Worm (Caenorhabditis elegans) whole organism, young adult: ENCODE data around the gene B0034.5.

Experiments
- C06A6.2 ChIP-seq: fragments of 200-800 bp; sonication (Bioruptor generic); conservative IDR thresholded peaks from 2 replicates; pipeline ENCODE4 v1.3.6; 2022; ENCODE audit warnings: missing genetic modification characterization, missing compliant biosample characterization
- F10E7.11 ChIP-seq: sonication (generic microtip); optimal IDR thresholded peaks from 2 replicates; lab custom pipeline; 2017; ENCODE audit warnings: mild to moderate bottlenecking, missing genetic modification characterization, moderate library complexity, missing compliant biosample characterization
- F33H1.4 ChIP-seq: fragments of 200-800 bp; sonication (Bioruptor generic); IDR thresholded peaks from 2 replicates; pipeline ENCODE4 v1.3.6; 2022; ENCODE audit warnings: missing genetic modification reagents, missing genetic modification characterization, missing compliant biosample characterization
- F39B2.1 ChIP-seq: fragments of 200-800 bp; sonication (Bioruptor generic); IDR thresholded peaks from 2 replicates; pipeline ENCODE4 v1.3.6; 2022; ENCODE audit warnings: missing genetic modification reagents, missing genetic modification characterization, missing compliant biosample characterization
- F57A8.1 ChIP-seq: fragments of 200-800 bp; sonication (Bioruptor generic); optimal IDR thresholded peaks from 2 replicates; lab custom pipeline; 2018; ENCODE audit warnings: mild to moderate bottlenecking, missing genetic modification characterization, moderate library complexity, missing compliant biosample characterization
- F57C9.4 ChIP-seq: sonication (generic microtip); optimal IDR thresholded peaks from 2 replicates; lab custom pipeline; 2017; ENCODE audit warnings: mild to moderate bottlenecking, missing genetic modification characterization, missing compliant biosample characterization
- Y56A3A.18 ChIP-seq: fragments of 200-800 bp; sonication (Bioruptor generic); IDR thresholded peaks from 2 replicates; pipeline ENCODE4 v1.3.6; 2022; ENCODE audit warnings: missing genetic modification reagents, missing genetic modification characterization, missing compliant biosample characterization
- Y95B8A.8 ChIP-seq: fragments of 200-800 bp; sonication (Bioruptor generic); IDR thresholded peaks from 2 replicates; pipeline ENCODE4 v1.3.6; 2022; ENCODE audit warnings: missing genetic modification reagents, missing genetic modification characterization, missing compliant biosample characterization
- athp-1 ChIP-seq: sonication (generic microtip); optimal IDR thresholded peaks from 2 replicates; lab custom pipeline; 2017; ENCODE audit warnings: mild to moderate bottlenecking, missing genetic modification characterization, missing compliant biosample characterization
- attf-5 ChIP-seq: fragments of 200-800 bp; sonication (Bioruptor generic); optimal IDR thresholded peaks from 2 replicates; lab custom pipeline; 2018; ENCODE audit warnings: mild to moderate bottlenecking, missing genetic modification characterization, missing compliant biosample characterization
- cebp-1 ChIP-seq, 2 experiments: fragments of 200-800 bp in 1 of 2; sonication (Bioruptor generic) in 1 of 2; sonication (generic microtip) in 1 of 2; IDR thresholded peaks in 1 of 2; optimal IDR thresholded peaks in 1 of 2; 2 replicates each; pipeline versions ENCODE4 v1.3.6 to Lab custom; 2017 to 2022; ENCODE audit warnings: missing compliant biosample characterization in 2 of 2, missing genetic modification characterization in 2 of 2, mild to moderate bottlenecking in 1 of 2, missing genetic modification reagents in 1 of 2, moderate library complexity in 1 of 2
- ceh-40 ChIP-seq: fragments of 200-800 bp; sonication (Bioruptor generic); IDR thresholded peaks from 2 replicates; pipeline ENCODE4 v1.3.6; 2022; ENCODE audit warnings: missing genetic modification characterization, missing compliant biosample characterization
- ceh-58 ChIP-seq: fragments of 200-800 bp; sonication (Bioruptor generic); IDR thresholded peaks from 2 replicates; pipeline ENCODE4 v1.3.6; 2022; ENCODE audit warnings: missing genetic modification characterization, missing compliant biosample characterization
- ceh-91 ChIP-seq: fragments of 200-800 bp; sonication (Bioruptor generic); IDR thresholded peaks from 2 replicates; pipeline ENCODE4 v1.3.6; 2022; ENCODE audit warnings: missing genetic modification reagents, missing genetic modification characterization, missing compliant biosample characterization
- dox-1 ChIP-seq: fragments of 200-800 bp; sonication (Bioruptor generic); IDR thresholded peaks from 2 replicates; pipeline ENCODE4 v1.3.6; 2022; ENCODE audit warnings: missing genetic modification reagents, missing genetic modification characterization, missing compliant biosample characterization
- efl-1 ChIP-seq: fragments of 150-350 bp; optimal IDR thresholded peaks from 2 replicates; lab custom pipeline; 2014; ENCODE audit warnings: missing biosample characterization, missing genetic modification reagents, missing genetic modification characterization
- hlh-26 ChIP-seq: fragments of 200-800 bp; sonication (Bioruptor generic); conservative IDR thresholded peaks from 2 replicates; pipeline ENCODE4 v1.3.6; 2022; ENCODE audit warnings: missing genetic modification reagents, missing genetic modification characterization, missing compliant biosample characterization
- hmg-1.2 ChIP-seq: fragments of 200-800 bp; sonication (Bioruptor generic); IDR thresholded peaks from 2 replicates; pipeline ENCODE4 v1.3.6; 2022; ENCODE audit warnings: missing genetic modification reagents, missing genetic modification characterization, missing compliant biosample characterization
- hrde-1 ChIP-seq: sonication (generic microtip); optimal IDR thresholded peaks from 2 replicates; lab custom pipeline; 2016; ENCODE audit warnings: missing genetic modification characterization, mild to moderate bottlenecking, missing compliant biosample characterization, moderate library complexity, missing genotype, missing genetic modification reagents, borderline replicate concordance
- let-526 ChIP-seq: fragments of 200-800 bp; sonication (Bioruptor generic); IDR thresholded peaks from 2 replicates; pipeline ENCODE4 v1.3.6; 2022; ENCODE audit warnings: missing genetic modification reagents, missing genetic modification characterization, missing compliant biosample characterization
- let-607 ChIP-seq, 2 experiments: fragments of 200-800 bp in 1 of 2; sonication (Bioruptor generic) in 1 of 2; sonication (generic microtip) in 1 of 2; optimal IDR thresholded peaks; 2 replicates each; lab custom pipeline; 2016 to 2018; ENCODE audit warnings: mild to moderate bottlenecking in 2 of 2, missing compliant biosample characterization in 2 of 2, missing genetic modification characterization in 2 of 2, moderate library complexity in 2 of 2, missing genotype in 1 of 2
- lin-40 ChIP-seq: sonication (generic microtip); optimal IDR thresholded peaks from 2 replicates; lab custom pipeline; 2016; ENCODE audit warnings: missing genetic modification characterization, mild to moderate bottlenecking, missing compliant biosample characterization, missing genotype, missing genetic modification reagents
- lir-1 ChIP-seq: fragments of 200-800 bp; sonication (Bioruptor generic); conservative IDR thresholded peaks from 2 replicates; pipeline ENCODE4 v1.3.6; 2022; ENCODE audit warnings: missing genetic modification reagents, missing genetic modification characterization, missing compliant biosample characterization
- lsl-1 ChIP-seq: fragments of 200-800 bp; sonication (Bioruptor generic); optimal IDR thresholded peaks from 2 replicates; lab custom pipeline; 2018; ENCODE audit warnings: mild to moderate bottlenecking, missing genetic modification characterization, moderate library complexity, missing compliant biosample characterization
- lsy-27 ChIP-seq: sonication (generic microtip); optimal IDR thresholded peaks from 2 replicates; lab custom pipeline; 2017; ENCODE audit warnings: missing genetic modification characterization, mild to moderate bottlenecking, missing compliant biosample characterization, antibody characterized with exemption, missing genotype, borderline replicate concordance; ENCODE audit not compliant: insufficient read depth
- madf-6 ChIP-seq: fragments of 200-800 bp; sonication (Bioruptor generic); IDR thresholded peaks from 2 replicates; pipeline ENCODE4 v1.3.6; 2022; ENCODE audit warnings: missing genetic modification reagents, missing genetic modification characterization, missing compliant biosample characterization
- madf-8 ChIP-seq: fragments of 200-800 bp; sonication (Bioruptor generic); conservative IDR thresholded peaks from 2 replicates; pipeline ENCODE4 v1.3.6; 2022; ENCODE audit warnings: missing genetic modification reagents, missing genetic modification characterization, missing compliant biosample characterization
- mes-4 ChIP-seq: sonication (generic microtip); optimal IDR thresholded peaks from 2 replicates; lab custom pipeline; 2016; ENCODE audit warnings: missing genotype, missing genetic modification characterization, missing compliant biosample characterization
- nfyb-1 ChIP-seq: fragments of 200-800 bp; sonication (Bioruptor generic); IDR thresholded peaks from 2 replicates; pipeline ENCODE4 v1.3.6; 2022; ENCODE audit warnings: missing genetic modification reagents, missing genetic modification characterization, missing compliant biosample characterization
- nhr-179 ChIP-seq: sonication (generic microtip); optimal IDR thresholded peaks from 2 replicates; lab custom pipeline; 2016; ENCODE audit warnings: mild to moderate bottlenecking, missing genetic modification characterization, missing compliant biosample characterization
- nhr-80 ChIP-seq: sonication (generic microtip); optimal IDR thresholded peaks from 2 replicates; lab custom pipeline; 2016; ENCODE audit warnings: missing genetic modification characterization, missing compliant biosample characterization
- pha-4 ChIP-seq: fragments of 150-350 bp; sonication (generic microtip); optimal IDR thresholded peaks from 2 replicates; lab custom pipeline; 2014; ENCODE audit warnings: missing biosample characterization, missing genetic modification reagents, missing genetic modification characterization
- rec-8 ChIP-seq, 2 experiments: sonication (generic microtip); optimal IDR thresholded peaks; 2 replicates each; lab custom pipeline; 2016; ENCODE audit warnings: mild to moderate bottlenecking in 2 of 2, missing genetic modification characterization in 2 of 2, missing genetic modification reagents in 2 of 2, missing genotype in 2 of 2, missing biosample characterization in 1 of 2, missing compliant biosample characterization in 1 of 2, moderate library complexity in 1 of 2
- snpc-1.3 ChIP-seq: sonication (generic microtip); optimal IDR thresholded peaks from 2 replicates; lab custom pipeline; 2017; ENCODE audit warnings: missing genetic modification characterization, mild to moderate bottlenecking, missing compliant biosample characterization, antibody characterized with exemption, moderate library complexity, missing genotype, missing genetic modification reagents; ENCODE audit not compliant: insufficient read depth
- snpc-4 ChIP-seq, 5 experiments: fragments of 150-350 bp in 1 of 5; sonication (generic microtip) in 4 of 5; optimal IDR thresholded peaks; 2 replicates each; lab custom pipeline; 2014 to 2018; ENCODE audit warnings: missing genetic modification characterization in 5 of 5, missing biosample characterization in 3 of 5, antibody characterized with exemption in 2 of 5, mild to moderate bottlenecking in 2 of 5, missing compliant biosample characterization in 2 of 5, missing genotype in 2 of 5, moderate library complexity in 2 of 5, missing genetic modification reagents in 1 of 5
- somi-1 ChIP-seq: fragments of 200-800 bp; sonication (Bioruptor generic); optimal IDR thresholded peaks from 2 replicates; lab custom pipeline; 2018; ENCODE audit warnings: mild to moderate bottlenecking, missing genetic modification characterization, missing compliant biosample characterization
- sptf-2 ChIP-seq: fragments of 200-800 bp; sonication (Bioruptor generic); optimal IDR thresholded peaks from 2 replicates; lab custom pipeline; 2018; ENCODE audit warnings: mild to moderate bottlenecking, missing genetic modification characterization, missing compliant biosample characterization
- tbp1 ChIP-seq: fragments of 200-800 bp; sonication (Bioruptor generic); optimal IDR thresholded peaks from 2 replicates; lab custom pipeline; 2018; ENCODE audit warnings: mild to moderate bottlenecking, missing genetic modification characterization, missing compliant biosample characterization
- tbx-9 ChIP-seq: sonication (generic microtip); optimal IDR thresholded peaks from 2 replicates; lab custom pipeline; 2016; ENCODE audit warnings: borderline replicate concordance, missing genetic modification characterization, inconsistent platforms, missing compliant biosample characterization
- unc-62 ChIP-seq: fragments of 150-350 bp; optimal IDR thresholded peaks from 2 replicates; lab custom pipeline; 2014; ENCODE audit warnings: missing biosample characterization, missing genetic modification reagents, missing genetic modification characterization
- xnd-1 ChIP-seq: sonication (generic microtip); optimal IDR thresholded peaks from 2 replicates; lab custom pipeline; 2016; ENCODE audit warnings: missing genotype, missing genetic modification reagents, missing genetic modification characterization, missing compliant biosample characterization
- zfh-2 ChIP-seq: fragments of 200-800 bp; sonication (Bioruptor generic); conservative IDR thresholded peaks from 2 replicates; pipeline ENCODE4 v1.3.6; 2022; ENCODE audit warnings: missing genetic modification reagents, missing genetic modification characterization, missing compliant biosample characterization
- zim-3 ChIP-seq: sonication (generic microtip); optimal IDR thresholded peaks from 2 replicates; lab custom pipeline; 2017; ENCODE audit warnings: mild to moderate bottlenecking, missing genetic modification characterization, moderate library complexity, missing compliant biosample characterization

The B0034.5 gene

ce11 chrII:5931904-5932764 is 42.6 kb downstream of the B0034.5 start (continued):
- TF ChIP-seq mes-4 (tag; lab: Kevin White, UChicago) = no peak
- no peak for TF ChIP-seq nfyb-1 (GFP tag; lab: Robert Waterston, UW)
- TF ChIP-seq nhr-179 (tag; lab: Kevin White, UChicago) = no peak
- no peak for TF ChIP-seq hrde-1 (tag; lab: Kevin White, UChicago)
- no peak for TF ChIP-seq tbp1 (GFP tag; lab: Kevin White, UChicago)
- no peak for TF ChIP-seq ceh-40 (GFP tag; lab: Robert Waterston, UW)
- no peak for TF ChIP-seq hmg-1.2 (GFP tag; lab: Robert Waterston, UW)
- no peak for TF ChIP-seq C06A6.2
- TF ChIP-seq athp-1 = no peak
- TF ChIP-seq nhr-80 (tag; lab: Kevin White, UChicago) = peak; percentile 60
- no peak for TF ChIP-seq sptf-2 (GFP tag; lab: Kevin White, UChicago)
- no peak for TF ChIP-seq F39B2.1 (GFP tag; lab: Robert Waterston, UW)
- TF ChIP-seq zim-3 (tag; lab: Kevin White, UChicago) = no peak
- no peak for TF ChIP-seq ceh-91 (GFP tag; lab: Robert Waterston, UW)
- TF ChIP-seq somi-1 = no peak
- TF ChIP-seq let-607 (tag; optimal IDR thresholded peaks at IDR 0.05; lab: Kevin White, UChicago) = peak in 1 of 2 experiments; percentile 21
- no peak for TF ChIP-seq xnd-1 (tag; lab: Kevin White, UChicago)
- no peak for TF ChIP-seq snpc-1.3
- no peak for TF ChIP-seq pha-4 (tag; lab: Kevin White, UChicago)
- TF ChIP-seq cebp-1 (GFP tag; IDR thresholded peaks at IDR 0.05; lab: Robert Waterston, UW) = no peak
- TF ChIP-seq cebp-1 (tag; optimal IDR thresholded peaks at IDR 0.05; lab: Kevin White, UChicago) = peak; percentile 25
- TF ChIP-seq madf-8 (GFP tag; lab: Robert Waterston, UW) = no peak
- TF ChIP-seq lir-1 (GFP tag; lab: Robert Waterston, UW) = no peak
- no peak for TF ChIP-seq Y95B8A.8 (GFP tag; lab: Robert Waterston, UW)
- TF ChIP-seq lsl-1 (GFP tag; lab: Kevin White, UChicago) = no peak

ce11 chrII:5931109-5931508 is 43.7 kb downstream of the B0034.5 start:
- TF ChIP-seq cebp-1 (GFP tag; IDR thresholded peaks at IDR 0.05; lab: Robert Waterston, UW) = no peak
- peak; percentile 25 for TF ChIP-seq cebp-1 (tag; optimal IDR thresholded peaks at IDR 0.05; lab: Kevin White, UChicago)
- no peak for TF ChIP-seq lsy-27
- TF ChIP-seq attf-5 (GFP tag; lab: Kevin White, UChicago) = peak; percentile 43
- TF ChIP-seq snpc-4 (GFP tag; optimal IDR thresholded peaks at IDR 0.05; lab: Kevin White, UChicago) = no peak
- TF ChIP-seq snpc-4 (tag; optimal IDR thresholded peaks at IDR 0.05; lab: Kevin White, UChicago) = no peak
- no peak for TF ChIP-seq efl-1 (GFP tag; lab: Kevin White, UChicago)
- no peak for TF ChIP-seq Y56A3A.18 (GFP tag; lab: Robert Waterston, UW)
- peak; percentile 60; the same call in 1 of the 2 replicates for TF ChIP-seq dox-1 (GFP tag; lab: Robert Waterston, UW)
- TF ChIP-seq madf-6 = no peak
- TF ChIP-seq let-526 = no peak
- no peak for TF ChIP-seq lin-40 (tag; lab: Kevin White, UChicago)
- TF ChIP-seq rec-8 (tag; optimal IDR thresholded peaks at IDR 0.05; lab: Kevin White, UChicago) = no peak
- no peak for TF ChIP-seq F57A8.1 (GFP tag; lab: Kevin White, UChicago)
- peak; percentile 59 for TF ChIP-seq nhr-80 (tag; lab: Kevin White, UChicago)
- no peak for TF ChIP-seq tbx-9
- TF ChIP-seq F33H1.4 (GFP tag; lab: Robert Waterston, UW) = no peak
- TF ChIP-seq hlh-26 = no peak
- TF ChIP-seq lsl-1 (GFP tag; lab: Kevin White, UChicago) = no peak
- TF ChIP-seq ceh-58 = no peak
- no peak for TF ChIP-seq hrde-1 (tag; lab: Kevin White, UChicago)
- TF ChIP-seq unc-62 (GFP tag; lab: Kevin White, UChicago) = no peak
- TF ChIP-seq F10E7.11 (tag; lab: Kevin White, UChicago) = no peak
- 0 out of 2 replicates have a peak, but pooled peaks have one; percentile 25 for TF ChIP-seq zfh-2 (GFP tag; lab: Robert Waterston, UW)
- no peak for TF ChIP-seq F57C9.4 (tag; lab: Kevin White, UChicago)
